Worm (Caenorhabditis elegans): ENCODE data around the gene chil-10.

ce11 chrX:1005026-1005425, 47.3 kb downstream of the chil-10 start:
- no peak for TF ChIP-seq ceh-48 (tag; optimal IDR thresholded peaks at IDR 0.05)
- no peak for TF ChIP-seq elt-2 (tag; optimal IDR thresholded peaks at IDR 0.05)
- TF ChIP-seq ets-4 (tag; optimal IDR thresholded peaks at IDR 0.05): no peak
- TF ChIP-seq nhr-11 (tag; optimal IDR thresholded peaks at IDR 0.05): no peak

All from whole organism, late embryonic.